Worm (Caenorhabditis elegans): ENCODE measurements around the gene T19H12.2.

T19H12.2 gene

DNA sequence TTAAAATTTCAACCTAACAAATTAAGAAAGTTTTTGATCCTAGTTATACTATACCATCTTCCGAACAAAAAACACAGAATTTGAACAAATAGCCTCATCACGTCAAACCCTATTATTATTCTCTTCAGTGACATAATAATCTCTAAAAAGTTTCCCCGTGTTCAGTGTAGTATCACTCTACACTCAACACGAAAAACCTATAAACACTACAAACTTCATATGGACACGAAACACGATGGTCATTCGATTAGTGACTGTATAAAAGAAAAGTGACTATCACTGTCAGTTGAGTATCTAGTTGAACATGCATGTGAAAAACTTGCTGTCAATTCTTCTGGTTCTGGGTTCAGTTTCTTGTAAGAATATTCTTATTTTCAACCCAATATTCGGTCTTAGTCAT lies 13.5 kb downstream of the T19H12.2 start, which contains the start of gene ugt-8:
TSS of gene ugt-8 (plus strand) at position 235 of the 400 bp plus-strand sequence.
- TF ChIP-seq him-1 (tag; optimal IDR thresholded peaks at IDR 0.05) (no peak), dao-5 (tag; optimal IDR thresholded peaks at IDR 0.05) (no peak), W03F9.2 (tag; optimal IDR thresholded peaks at IDR 0.05) (no peak)

DNA sequence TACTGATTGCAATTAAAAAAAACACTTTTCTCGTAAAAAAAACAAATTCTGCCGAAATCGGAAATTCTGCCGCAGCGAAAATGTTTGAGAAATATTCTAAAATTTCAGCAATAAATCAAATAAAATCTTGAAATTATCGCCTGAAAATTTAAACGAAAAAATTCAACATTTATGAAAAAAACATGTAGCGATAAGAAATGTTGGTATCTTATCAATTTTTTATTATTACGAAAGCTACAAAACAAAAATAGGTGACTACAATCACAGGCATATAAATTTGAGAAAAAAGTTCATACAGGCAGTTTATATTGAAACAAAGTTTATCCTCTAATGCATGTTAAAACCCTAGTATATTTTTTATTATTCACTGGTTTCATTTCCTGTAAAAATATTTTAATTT lies 15.7 kb downstream of the T19H12.2 start, which contains the start of gene ugt-14:
TSS of gene ugt-14 (plus strand) at position 301 of the 400 bp plus-strand sequence.
- TF ChIP-seq dao-5 (tag; optimal IDR thresholded peaks at IDR 0.05) (no peak), him-1 (tag; optimal IDR thresholded peaks at IDR 0.05) (no peak), W03F9.2 (tag; optimal IDR thresholded peaks at IDR 0.05) (no peak)

DNA sequence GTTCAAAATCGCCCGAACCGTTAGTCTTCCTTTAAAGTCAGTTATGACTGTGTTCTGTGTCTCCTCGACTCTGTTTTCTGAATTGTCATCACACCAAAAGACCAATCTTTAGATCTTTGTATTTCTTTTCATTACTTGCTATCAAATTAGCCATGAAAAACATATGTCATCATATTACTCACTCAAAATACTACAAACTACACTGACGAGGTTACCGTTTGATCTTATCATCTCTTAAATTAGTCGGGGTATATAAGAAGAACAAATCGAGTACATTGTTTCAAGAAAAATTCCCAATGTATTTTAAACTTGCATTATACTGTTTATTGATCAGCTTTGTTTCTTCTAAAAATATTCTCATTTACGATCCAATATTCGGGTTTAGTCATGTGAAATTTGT lies 18.4 kb downstream of the T19H12.2 start, which contains the start of gene ugt-13:
TSS of gene ugt-13 (plus strand) at position 294 of the 400 bp plus-strand sequence.
- TF ChIP-seq W03F9.2 (tag; optimal IDR thresholded peaks at IDR 0.05) (no peak), him-1 (tag; optimal IDR thresholded peaks at IDR 0.05) (no peak), dao-5 (tag; optimal IDR thresholded peaks at IDR 0.05) (no peak)

DNA sequence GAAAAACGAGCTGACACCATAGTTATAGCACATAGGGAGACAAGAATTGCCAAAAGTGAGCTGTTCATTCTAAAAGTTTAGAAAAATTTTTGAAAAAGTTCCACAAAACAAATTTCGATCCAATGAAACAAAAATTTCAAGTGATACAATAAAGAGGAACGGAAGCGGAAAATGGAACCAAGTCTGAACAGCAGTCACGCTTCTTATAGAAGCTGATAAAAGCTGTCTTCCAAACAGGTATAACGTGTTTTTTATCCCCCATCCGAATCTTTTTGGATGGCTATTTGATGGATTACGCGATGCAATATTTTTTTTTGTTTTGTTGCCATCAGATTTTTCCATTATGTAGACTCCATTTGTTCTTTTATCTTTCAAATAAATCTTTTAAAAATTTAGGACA lies 22.1 kb downstream of the T19H12.2 start, which contains the start of gene H23N18.5:
TSS of gene H23N18.5 (minus strand) at position 69 of the 400 bp plus-strand sequence.
- no peak for TF ChIP-seq dao-5 (tag; optimal IDR thresholded peaks at IDR 0.05)
- no peak for TF ChIP-seq him-1 (tag; optimal IDR thresholded peaks at IDR 0.05)
- TF ChIP-seq W03F9.2 (tag; optimal IDR thresholded peaks at IDR 0.05) = no peak

DNA sequence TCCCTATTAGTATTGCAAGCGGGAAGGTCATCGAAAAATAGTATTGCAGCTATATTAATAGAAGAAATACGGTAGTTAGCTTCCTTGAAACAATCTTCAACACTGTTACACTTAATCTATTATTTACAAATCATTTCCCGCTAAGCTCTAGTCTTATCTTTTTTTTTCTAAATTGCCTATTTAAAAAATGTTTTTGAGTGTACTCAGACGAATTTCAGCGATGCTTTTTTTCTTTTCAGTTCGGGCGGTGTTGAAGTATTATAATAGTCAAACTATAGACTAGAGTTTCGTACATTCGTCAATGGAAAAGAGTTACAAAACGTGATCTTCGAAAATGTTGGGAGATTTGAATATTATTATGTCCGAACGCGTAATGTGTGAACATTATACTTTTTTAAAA lies 23.6 kb downstream of the T19H12.2 start:
- no peak for TF ChIP-seq W03F9.2 (tag; optimal IDR thresholded peaks at IDR 0.05)
- TF ChIP-seq him-1 (tag; optimal IDR thresholded peaks at IDR 0.05) = no peak
- TF ChIP-seq dao-5 (tag; optimal IDR thresholded peaks at IDR 0.05) = no peak

DNA sequence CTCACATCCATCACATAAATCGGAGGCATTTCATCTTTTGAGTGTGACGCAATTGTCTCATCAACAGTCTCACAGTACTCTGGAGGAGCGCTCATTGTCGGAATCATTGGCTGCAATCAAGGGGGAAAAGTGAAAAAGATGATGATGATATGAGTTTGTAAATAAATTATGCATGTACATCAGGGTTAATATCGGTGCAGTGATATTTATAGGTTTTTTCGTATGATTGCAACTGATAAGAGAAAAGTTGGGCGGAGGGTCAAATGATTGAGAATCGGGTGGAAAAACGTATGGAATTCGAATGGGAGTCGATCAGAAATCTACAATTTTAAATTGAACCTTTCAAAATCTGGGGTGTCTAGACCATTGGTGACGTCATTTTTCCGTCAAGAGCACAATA lies 24.6 kb downstream of the T19H12.2 start, which contains the start of gene H23N18.6:
TSS of gene H23N18.6 (minus strand) at position 201 of the 400 bp plus-strand sequence.
- TF ChIP-seq dao-5 (tag; optimal IDR thresholded peaks at IDR 0.05) (no peak), W03F9.2 (tag; optimal IDR thresholded peaks at IDR 0.05) (no peak), him-1 (tag; optimal IDR thresholded peaks at IDR 0.05) (no peak)

DNA sequence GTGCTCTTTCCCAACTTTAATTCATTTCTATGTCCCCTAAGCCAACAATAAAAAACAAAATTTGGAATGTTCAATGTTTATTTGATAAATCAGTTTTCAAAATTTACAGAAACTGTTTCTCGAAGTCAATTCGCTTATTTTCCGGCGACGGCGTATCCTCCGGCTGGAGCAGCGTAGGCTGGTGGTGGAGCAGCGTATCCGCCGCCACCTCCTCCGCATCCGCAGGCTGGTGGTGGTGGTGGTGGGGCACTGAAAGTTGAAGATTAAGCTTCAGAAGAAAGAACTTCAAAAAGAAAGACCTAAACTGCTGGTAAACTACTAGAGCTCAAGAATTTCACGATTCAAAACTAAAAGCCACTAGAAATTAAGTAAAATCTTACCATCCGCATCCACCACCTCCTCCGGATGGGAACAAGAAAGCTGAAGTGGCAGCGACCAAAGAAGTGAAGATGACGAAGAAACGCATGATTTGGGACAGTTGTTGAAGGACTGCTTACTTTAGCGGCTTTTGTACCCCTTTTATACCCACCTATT lies 27.9 kb downstream of the T19H12.2 start, which contains the start of gene C02E7.7:
TSS of gene C02E7.7 (minus strand) at position 484 of the 534 bp plus-strand sequence.
- TF ChIP-seq dao-5 (tag; optimal IDR thresholded peaks at IDR 0.05) = no peak
- no peak for TF ChIP-seq W03F9.2 (tag; optimal IDR thresholded peaks at IDR 0.05)
- no peak for TF ChIP-seq him-1 (tag; optimal IDR thresholded peaks at IDR 0.05)

- TF ChIP-seq dao-5 (tag; optimal IDR thresholded peaks at IDR 0.05) (no peak), W03F9.2 (tag; optimal IDR thresholded peaks at IDR 0.05) (no peak), him-1 (tag; optimal IDR thresholded peaks at IDR 0.05) (no peak)
Observed at ce11 chrV:4918664-4919257, 28.5 kb downstream of the T19H12.2 start, which contains the start of gene C02E7.6. C02E7.6 (plus strand) TSS chrV:4919207.

DNA sequence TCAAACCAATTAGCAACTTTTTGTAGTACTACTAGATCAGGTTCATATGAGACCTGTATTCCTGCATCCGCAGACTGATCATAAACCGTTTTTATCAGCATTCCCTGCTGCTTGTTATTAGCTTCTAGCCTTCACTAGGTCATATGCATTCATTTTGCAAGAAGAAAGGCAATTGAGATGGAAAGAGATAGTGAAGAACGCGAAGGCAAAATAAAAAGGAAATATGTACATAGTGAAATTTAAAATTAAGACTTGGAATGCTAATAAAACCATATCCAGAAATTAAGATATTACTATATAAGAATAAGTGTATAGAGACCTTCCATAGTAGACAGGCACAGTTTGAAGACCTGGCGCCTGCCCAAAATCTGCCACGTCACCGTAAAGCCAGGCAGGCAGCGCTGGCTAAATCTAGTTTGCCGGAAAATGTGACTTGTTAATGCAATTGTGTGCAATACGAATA lies 30.5 kb downstream of the T19H12.2 start, which contains the start of the genes C02E7.8 and srh-23:
TSS of gene C02E7.8 (minus strand) at position 101 of the 463 bp plus-strand sequence.
TSS of gene srh-23 (plus strand) at position 413 of the 463 bp plus-strand sequence.
- no peak for TF ChIP-seq W03F9.2 (tag; optimal IDR thresholded peaks at IDR 0.05)
- TF ChIP-seq dao-5 (tag; optimal IDR thresholded peaks at IDR 0.05) = no peak
- TF ChIP-seq him-1 (tag; optimal IDR thresholded peaks at IDR 0.05) = no peak

- TF ChIP-seq W03F9.2 (tag; optimal IDR thresholded peaks at IDR 0.05) (no peak), him-1 (tag; optimal IDR thresholded peaks at IDR 0.05) (no peak), dao-5 (tag; optimal IDR thresholded peaks at IDR 0.05) (no peak)
Observed at ce11 chrV:4922024-4922423, 31.8 kb downstream of the T19H12.2 start, which contains the start of gene srh-22. srh-22 (plus strand) TSS chrV:4922324.

- TF ChIP-seq him-1 (tag; optimal IDR thresholded peaks at IDR 0.05) (no peak), W03F9.2 (tag; optimal IDR thresholded peaks at IDR 0.05) (no peak), dao-5 (tag; optimal IDR thresholded peaks at IDR 0.05) (no peak)
Observed at ce11 chrV:4924618-4925017, 34.4 kb downstream of the T19H12.2 start, which contains the start of gene srh-20. srh-20 (plus strand) TSS chrV:4924918.

ce11 chrV:4926371-4926770 lies 36.1 kb downstream of the T19H12.2 start, which contains the start of gene srh-21:
srh-21 (plus strand) TSS chrV:4926671.
- TF ChIP-seq him-1 (tag; optimal IDR thresholded peaks at IDR 0.05) (no peak), dao-5 (tag; optimal IDR thresholded peaks at IDR 0.05) (no peak), W03F9.2 (tag; optimal IDR thresholded peaks at IDR 0.05) (no peak)

- TF ChIP-seq dao-5 (tag; optimal IDR thresholded peaks at IDR 0.05) = no peak
- TF ChIP-seq him-1 (tag; optimal IDR thresholded peaks at IDR 0.05) = no peak
- no peak for TF ChIP-seq W03F9.2 (tag; optimal IDR thresholded peaks at IDR 0.05)
Observed at ce11 chrV:4929842-4930241, 39.6 kb downstream of the T19H12.2 start, which contains the start of gene str-205. str-205 (minus strand) TSS chrV:4929942.

- TF ChIP-seq W03F9.2 (tag; optimal IDR thresholded peaks at IDR 0.05) = no peak
- TF ChIP-seq him-1 (tag; optimal IDR thresholded peaks at IDR 0.05) = no peak
- TF ChIP-seq dao-5 (tag; optimal IDR thresholded peaks at IDR 0.05) = no peak
Observed at ce11 chrV:4932814-4933213, 42.6 kb downstream of the T19H12.2 start, which contains the start of gene C02E7.10. C02E7.10 (minus strand) TSS chrV:4933045.

Data from whole organism, L4/young adult.